Worm (Caenorhabditis elegans) whole organism, L1 larva: ENCODE measurements around the gene nmgp-1.

Experiments used
- C16A3.4 ChIP-seq: fragments of 150-350 bp; optimal IDR thresholded peaks from 2 replicates; lab custom pipeline; 2014; ENCODE audit warnings: missing biosample characterization, missing genetic modification characterization
- F16B12.6 ChIP-seq: fragments of 150-350 bp; optimal IDR thresholded peaks from 2 replicates; lab custom pipeline; 2014; ENCODE audit warnings: missing biosample characterization, missing genetic modification characterization
- Y116A8C.19 ChIP-seq: sonication (generic microtip); optimal IDR thresholded peaks from 2 replicates; lab custom pipeline; 2016; ENCODE audit warnings: missing compliant biosample characterization, missing genetic modification characterization, borderline replicate concordance
- aha-1 ChIP-seq: fragments of 150-350 bp; optimal IDR thresholded peaks from 2 replicates; lab custom pipeline; 2014; ENCODE audit warnings: missing biosample characterization, missing genetic modification characterization
- aly-2 ChIP-seq: fragments of 150-350 bp; optimal IDR thresholded peaks from 2 replicates; lab custom pipeline; 2014; ENCODE audit warnings: missing biosample characterization, missing genetic modification characterization
- blmp-1 ChIP-seq: fragments of 150-350 bp; optimal IDR thresholded peaks from 2 replicates; lab custom pipeline; 2014; ENCODE audit warnings: missing biosample characterization, missing genetic modification characterization
- ceh-8 ChIP-seq: fragments of 200-800 bp; sonication (Bioruptor generic); optimal IDR thresholded peaks from 2 replicates; lab custom pipeline; 2018; ENCODE audit warnings: mild to moderate bottlenecking, missing genetic modification characterization, moderate library complexity, missing compliant biosample characterization
- ceh-82 ChIP-seq, 3 experiments: fragments of 150-350 bp in 1 of 3; sonication (generic microtip) in 2 of 3; optimal IDR thresholded peaks; 2 replicates each; lab custom pipeline; 2014 to 2017; ENCODE audit warnings: missing biosample characterization in 3 of 3, missing genetic modification characterization in 3 of 3
- ces-1 ChIP-seq: fragments of 150-350 bp; optimal IDR thresholded peaks from 2 replicates; lab custom pipeline; 2014; ENCODE audit warnings: missing biosample characterization, missing genetic modification reagents, missing genetic modification characterization
- efl-1 ChIP-seq, 4 experiments: fragments of 150-350 bp; optimal IDR thresholded peaks in 3 of 4; peaks in 1 of 4; 1 replicate in 1 of 4; 2 replicates in 3 of 4; lab custom pipeline; 2014; ENCODE audit warnings: missing biosample characterization in 2 of 4, missing genetic modification characterization in 2 of 4, missing genetic modification reagents in 2 of 4
- efl-3 ChIP-seq: fragments of 200-800 bp; sonication (Bioruptor generic); optimal IDR thresholded peaks from 2 replicates; lab custom pipeline; 2018; ENCODE audit warnings: mild to moderate bottlenecking, missing genetic modification characterization, missing compliant biosample characterization
- egl-27 ChIP-seq, 2 experiments: fragments of 150-350 bp in 1 of 2; sonication (generic microtip); optimal IDR thresholded peaks; 3 replicates each; lab custom pipeline; 2017 to 2018; ENCODE audit warnings: missing biosample characterization in 2 of 2, missing genetic modification characterization in 2 of 2, missing genetic modification reagents in 2 of 2
- elt-2 ChIP-seq: sonication (generic microtip); optimal IDR thresholded peaks from 2 replicates; lab custom pipeline; 2016; ENCODE audit warnings: missing genetic modification characterization, mild to moderate bottlenecking, inconsistent platforms, missing compliant biosample characterization, missing genetic modification reagents
- ets-5 ChIP-seq: fragments of 200-800 bp; sonication (Bioruptor generic); IDR thresholded peaks from 2 replicates; pipeline ENCODE4 v1.3.6; 2022; ENCODE audit warnings: missing genetic modification characterization, missing compliant biosample characterization
- fkh-10 ChIP-seq: sonication (generic microtip); optimal IDR thresholded peaks from 2 replicates; lab custom pipeline; 2017; ENCODE audit warnings: missing biosample characterization, missing genetic modification reagents, missing genetic modification characterization
- hlh-17 ChIP-seq: fragments of 200-800 bp; sonication (Bioruptor generic); optimal IDR thresholded peaks from 2 replicates; lab custom pipeline; 2018; ENCODE audit warnings: missing genetic modification characterization, mild to moderate bottlenecking, missing compliant biosample characterization, moderate library complexity, borderline replicate concordance
- hlh-4 ChIP-seq: sonication (generic microtip); optimal IDR thresholded peaks from 2 replicates; lab custom pipeline; 2016; ENCODE audit warnings: mild to moderate bottlenecking, missing genetic modification characterization, missing compliant biosample characterization
- irx-1 ChIP-seq: sonication (generic microtip); optimal IDR thresholded peaks from 2 replicates; lab custom pipeline; 2016; ENCODE audit warnings: missing genetic modification characterization, missing compliant biosample characterization
- isw-1 ChIP-seq: fragments of 200-800 bp; sonication (Bioruptor generic); IDR thresholded peaks from 2 replicates; pipeline ENCODE4 v1.3.6; 2022; ENCODE audit warnings: missing genetic modification characterization, missing compliant biosample characterization
- lin-13 ChIP-seq: fragments of 150-350 bp; optimal IDR thresholded peaks from 2 replicates; lab custom pipeline; 2014; ENCODE audit warnings: missing biosample characterization, missing genetic modification reagents, missing genetic modification characterization
- lin-14 ChIP-seq: fragments of 200-800 bp; sonication (Bioruptor generic); optimal IDR thresholded peaks from 2 replicates; lab custom pipeline; 2018; ENCODE audit warnings: mild to moderate bottlenecking, missing genetic modification characterization, moderate library complexity, missing compliant biosample characterization
- lin-35 ChIP-seq, 2 experiments: fragments of 150-350 bp; optimal IDR thresholded peaks; 2 replicates each; lab custom pipeline; 2014; ENCODE audit warnings: missing biosample characterization in 2 of 2, missing genetic modification characterization in 2 of 2, missing genetic modification reagents in 2 of 2
- mab-9 ChIP-seq: fragments of 200-800 bp; sonication (Bioruptor generic); IDR thresholded peaks from 2 replicates; pipeline ENCODE4 v1.3.6; 2022; ENCODE audit warnings: missing genetic modification reagents, missing genetic modification characterization, missing compliant biosample characterization
- mdl-1 ChIP-seq, 2 experiments: fragments of 150-350 bp; optimal IDR thresholded peaks; 2 replicates each; lab custom pipeline; 2014 to 2017; ENCODE audit warnings: missing biosample characterization in 2 of 2, missing genetic modification characterization in 2 of 2, inconsistent platforms in 1 of 2
- mef-2 ChIP-seq: fragments of 150-350 bp; optimal IDR thresholded peaks from 2 replicates; lab custom pipeline; 2014; ENCODE audit warnings: missing biosample characterization, missing genetic modification characterization
- mep-1 ChIP-seq: fragments of 150-350 bp; optimal IDR thresholded peaks from 2 replicates; lab custom pipeline; 2014; ENCODE audit warnings: missing biosample characterization, missing genetic modification characterization
- nhr-20 ChIP-seq: sonication (generic microtip); optimal IDR thresholded peaks from 2 replicates; lab custom pipeline; 2016; ENCODE audit warnings: mild to moderate bottlenecking, missing genetic modification characterization, missing compliant biosample characterization
- nhr-237 ChIP-seq: fragments of 150-350 bp; optimal IDR thresholded peaks from 2 replicates; lab custom pipeline; 2014; ENCODE audit warnings: missing biosample characterization, missing genetic modification characterization
- nhr-47 ChIP-seq: sonication (generic microtip); optimal IDR thresholded peaks from 2 replicates; lab custom pipeline; 2016; ENCODE audit warnings: mild to moderate bottlenecking, missing genetic modification characterization, moderate library complexity, missing compliant biosample characterization
- nhr-71 ChIP-seq: sonication (generic microtip); optimal IDR thresholded peaks from 2 replicates; lab custom pipeline; 2016; ENCODE audit warnings: mild to moderate bottlenecking, missing genetic modification characterization, moderate library complexity, missing compliant biosample characterization
- nhr-85 ChIP-seq: sonication (generic microtip); peaks from one replicate; lab custom pipeline; 2016; ENCODE audit warnings: missing genetic modification characterization, inconsistent platforms, missing compliant biosample characterization
- nhr-90 ChIP-seq: sonication (generic microtip); optimal IDR thresholded peaks from 2 replicates; lab custom pipeline; 2016; ENCODE audit warnings: mild to moderate bottlenecking, missing genetic modification characterization, missing compliant biosample characterization; ENCODE audit not compliant: poor library complexity
- pag-3 ChIP-seq: sonication (generic microtip); optimal IDR thresholded peaks from 2 replicates; lab custom pipeline; 2017; ENCODE audit warnings: missing genetic modification characterization, mild to moderate bottlenecking, missing compliant biosample characterization, antibody characterized with exemption, borderline replicate concordance; ENCODE audit not compliant: insufficient read depth
- pax-3 ChIP-seq: fragments of 200-800 bp; sonication (Bioruptor generic); optimal IDR thresholded peaks from 2 replicates; lab custom pipeline; 2018; ENCODE audit warnings: mild to moderate bottlenecking, missing genetic modification characterization, moderate library complexity, missing compliant biosample characterization
- pqm-1 ChIP-seq: sonication (generic microtip); optimal IDR thresholded peaks from 3 replicates; lab custom pipeline; 2017; ENCODE audit warnings: missing biosample characterization, missing genetic modification characterization
- rnt-1 ChIP-seq: sonication (generic microtip); optimal IDR thresholded peaks from 2 replicates; lab custom pipeline; 2016; ENCODE audit warnings: mild to moderate bottlenecking, missing genetic modification characterization, moderate library complexity, missing compliant biosample characterization
- snpc-4 ChIP-seq: fragments of 150-350 bp; optimal IDR thresholded peaks from 2 replicates; lab custom pipeline; 2014; ENCODE audit warnings: missing biosample characterization, missing genetic modification characterization
- snu-23 ChIP-seq: sonication (generic microtip); optimal IDR thresholded peaks from 2 replicates; lab custom pipeline; 2016; ENCODE audit warnings: missing genetic modification characterization, missing compliant biosample characterization
- sup-37 ChIP-seq: fragments of 200-800 bp; sonication (Bioruptor generic); optimal IDR thresholded peaks from 2 replicates; lab custom pipeline; 2018; ENCODE audit warnings: mild to moderate bottlenecking, missing genetic modification characterization, missing compliant biosample characterization
- swsn-7 ChIP-seq: sonication (generic microtip); optimal IDR thresholded peaks from 2 replicates; lab custom pipeline; 2016; ENCODE audit warnings: missing genetic modification characterization, missing compliant biosample characterization
- tbx-2 ChIP-seq: sonication (generic microtip); optimal IDR thresholded peaks from 2 replicates; lab custom pipeline; 2016; ENCODE audit warnings: missing genetic modification characterization, missing compliant biosample characterization
- tlp-1 ChIP-seq: fragments of 150-350 bp; optimal IDR thresholded peaks from 2 replicates; lab custom pipeline; 2014; ENCODE audit warnings: missing biosample characterization, missing genetic modification characterization
- unc-130 ChIP-seq: fragments of 150-350 bp; optimal IDR thresholded peaks from 2 replicates; lab custom pipeline; 2017; ENCODE audit warnings: missing biosample characterization, missing genetic modification characterization, inconsistent platforms
- unc-62 ChIP-seq: fragments of 150-350 bp; optimal IDR thresholded peaks from 2 replicates; lab custom pipeline; 2014; ENCODE audit warnings: missing biosample characterization, missing genetic modification reagents, missing genetic modification characterization
- xbp-1 ChIP-seq: sonication (generic microtip); optimal IDR thresholded peaks from 2 replicates; lab custom pipeline; 2016; ENCODE audit warnings: missing genetic modification characterization, missing compliant biosample characterization
- zag-1 ChIP-seq: fragments of 150-350 bp; optimal IDR thresholded peaks from 2 replicates; lab custom pipeline; 2014; ENCODE audit warnings: missing biosample characterization, missing genetic modification characterization
- zip-4 ChIP-seq: fragments of 200-800 bp; sonication (Bioruptor generic); optimal IDR thresholded peaks from 2 replicates; lab custom pipeline; 2018; ENCODE audit warnings: mild to moderate bottlenecking, missing genetic modification characterization, moderate library complexity, missing compliant biosample characterization
- ztf-11 ChIP-seq, 2 experiments: sonication (generic microtip); optimal IDR thresholded peaks; 2 replicates each; lab custom pipeline; 2016 to 2017; ENCODE audit warnings: missing genetic modification characterization in 2 of 2, missing biosample characterization in 1 of 2, missing compliant biosample characterization in 1 of 2

The nmgp-1 gene

ce11 chrII:6248503-6248902 is 12.2 kb upstream of the nmgp-1 start (continued):
- no peak for TF ChIP-seq mab-9 (GFP tag; lab: Robert Waterston, UW)

- TF ChIP-seq irx-1: peak; percentile 49
- no peak for TF ChIP-seq aha-1 (tag; lab: Kevin White, UChicago)
- TF ChIP-seq fkh-10 (GFP tag; lab: Kevin White, UChicago): peak; percentile 7
- TF ChIP-seq ceh-82 (tag; optimal IDR thresholded peaks at IDR 0.05; lab: Kevin White, UChicago): peak; percentile 57 to 85 (median 82)
- TF ChIP-seq isw-1 (GFP tag; lab: Robert Waterston, UW): peak; percentile 85
- peak; percentile 80 for TF ChIP-seq tbx-2
- no peak for TF ChIP-seq pag-3 (tag; lab: Kevin White, UChicago)
- no peak for TF ChIP-seq sup-37
- no peak for TF ChIP-seq egl-27 (tag; optimal IDR thresholded peaks at IDR 0.05; lab: Kevin White, UChicago)
- no peak for TF ChIP-seq pqm-1 (tag; lab: Kevin White, UChicago)
- peak; percentile 60 for TF ChIP-seq F16B12.6 (tag; lab: Kevin White, UChicago)
- TF ChIP-seq swsn-7 (tag; lab: Kevin White, UChicago): peak; percentile 70
- no peak for TF ChIP-seq efl-3 (GFP tag; lab: Kevin White, UChicago)
- TF ChIP-seq nhr-20: peak; percentile 79
- TF ChIP-seq mep-1: peak; percentile 84
- TF ChIP-seq blmp-1 (tag; lab: Kevin White, UChicago): peak; percentile 73
- peak; percentile 88 for TF ChIP-seq nhr-71 (tag; lab: Kevin White, UChicago)
- TF ChIP-seq aly-2: peak; percentile 46
- peak; percentile 11; the same call in 1 of the 2 replicates for TF ChIP-seq mab-9 (GFP tag; lab: Robert Waterston, UW)
- peak; percentile 87 for TF ChIP-seq snu-23 (GFP tag; lab: Kevin White, UChicago)
- TF ChIP-seq efl-1 (optimal IDR thresholded peaks at IDR 0.05; lab: Kevin White, UChicago): peak; percentile 92 to 99
- peak; percentile 98 to 100 for TF ChIP-seq efl-1 (GFP tag; optimal IDR thresholded peaks at IDR 0.05 in 1 of 2; lab: Kevin White, UChicago)
- peak; percentile 82 for TF ChIP-seq nhr-47 (tag; lab: Kevin White, UChicago)
- peak; percentile 79 for TF ChIP-seq C16A3.4 (tag; lab: Kevin White, UChicago)
- TF ChIP-seq nhr-90 (tag; lab: Kevin White, UChicago): peak; percentile 73
- no peak for TF ChIP-seq mef-2 (tag; lab: Kevin White, UChicago)
- TF ChIP-seq elt-2 (tag; lab: Kevin White, UChicago): no peak
- TF ChIP-seq ceh-8 (GFP tag; lab: Kevin White, UChicago): no peak
- peak; percentile 70 for TF ChIP-seq lin-13
- no peak for TF ChIP-seq nhr-237 (tag; lab: Kevin White, UChicago)
- TF ChIP-seq ces-1: no peak
- no peak for TF ChIP-seq tlp-1
- peak; percentile 82 for TF ChIP-seq unc-130 (tag; lab: Kevin White, UChicago)
- no peak for TF ChIP-seq unc-62 (GFP tag; lab: Kevin White, UChicago)
- TF ChIP-seq Y116A8C.19 (tag; lab: Kevin White, UChicago): no peak
- TF ChIP-seq ets-5 (GFP tag; lab: Robert Waterston, UW): no peak
- TF ChIP-seq zag-1 (tag; lab: Kevin White, UChicago): no peak
- TF ChIP-seq snpc-4 (tag; lab: Kevin White, UChicago): peak; percentile 54
- no peak for TF ChIP-seq pax-3 (tag; lab: Kevin White, UChicago)
- no peak for TF ChIP-seq ztf-11 (tag; optimal IDR thresholded peaks at IDR 0.05; lab: Kevin White, UChicago)
- TF ChIP-seq hlh-4: no peak
- TF ChIP-seq hlh-17 (GFP tag; lab: Kevin White, UChicago): no peak
- peak; percentile 74 for TF ChIP-seq xbp-1 (tag; lab: Kevin White, UChicago)
- peak in 1 of 2 experiments; percentile 78 for TF ChIP-seq mdl-1 (tag; optimal IDR thresholded peaks at IDR 0.05; lab: Kevin White, UChicago)
- TF ChIP-seq zip-4 (GFP tag; lab: Kevin White, UChicago): no peak
- peak; percentile 91 for TF ChIP-seq nhr-85
- TF ChIP-seq lin-35 (GFP tag; optimal IDR thresholded peaks at IDR 0.05; lab: Kevin White, UChicago): peak; percentile 98 to 100
- peak; percentile 84 for TF ChIP-seq rnt-1 (tag; lab: Kevin White, UChicago)
- TF ChIP-seq lin-14 (GFP tag; lab: Kevin White, UChicago): peak; percentile 73
Measured at ce11 chrII:6250782-6251461, 9.7 kb upstream of the nmgp-1 start, which contains the start of gene phb-2. TSS of gene phb-2 (plus strand) at chrII:6251411.
